Worm (Caenorhabditis elegans): ENCODE results near the gene C46C2.5.

ce11 chrIV:9154263-9154662, 38.2 kb downstream of the C46C2.5 start, which contains the start of gene F23B2.10:
- TF ChIP-seq unc-62 (GFP tag; optimal IDR thresholded peaks at IDR 0.05) (no peak), ces-1 (GFP tag; optimal IDR thresholded peaks at IDR 0.05) (no peak), ztf-11 (tag; optimal IDR thresholded peaks at IDR 0.05) (no peak), lin-15B (tag; optimal IDR thresholded peaks at IDR 0.05) (no peak), snu-23 (GFP tag; optimal IDR thresholded peaks at IDR 0.05) (no peak), elt-3 (tag; optimal IDR thresholded peaks at IDR 0.05) (no peak), ama-1 (optimal IDR thresholded peaks at IDR 0.05) (no peak), zag-1 (tag; optimal IDR thresholded peaks at IDR 0.05) (no peak), aly-2 (tag; optimal IDR thresholded peaks at IDR 0.05) (no peak), dpl-1 (GFP tag; optimal IDR thresholded peaks at IDR 0.05) (no peak), lin-39 (tag; optimal IDR thresholded peaks at IDR 0.05) (no peak), mdl-1 (tag; optimal IDR thresholded peaks at IDR 0.05) (no peak), nhr-237 (tag; optimal IDR thresholded peaks at IDR 0.05) (no peak), unc-86 (tag; optimal IDR thresholded peaks at IDR 0.05) (no peak)

Data from whole organism, L1 larva.